Fruit fly (Drosophila melanogaster) S2 (cell line): ENCODE measurements around the gene Abcd1.

Experiments used
- CG8478 ChIP-seq: fragments of >200 bp; optimal IDR thresholded peaks from 2 replicates; lab custom pipeline; 2018
- CTCF ChIP-seq, 2 experiments: fragments of >200 bp; optimal IDR thresholded peaks; 2 replicates each; lab custom pipeline; 2018

The Abcd1 gene

DNA sequence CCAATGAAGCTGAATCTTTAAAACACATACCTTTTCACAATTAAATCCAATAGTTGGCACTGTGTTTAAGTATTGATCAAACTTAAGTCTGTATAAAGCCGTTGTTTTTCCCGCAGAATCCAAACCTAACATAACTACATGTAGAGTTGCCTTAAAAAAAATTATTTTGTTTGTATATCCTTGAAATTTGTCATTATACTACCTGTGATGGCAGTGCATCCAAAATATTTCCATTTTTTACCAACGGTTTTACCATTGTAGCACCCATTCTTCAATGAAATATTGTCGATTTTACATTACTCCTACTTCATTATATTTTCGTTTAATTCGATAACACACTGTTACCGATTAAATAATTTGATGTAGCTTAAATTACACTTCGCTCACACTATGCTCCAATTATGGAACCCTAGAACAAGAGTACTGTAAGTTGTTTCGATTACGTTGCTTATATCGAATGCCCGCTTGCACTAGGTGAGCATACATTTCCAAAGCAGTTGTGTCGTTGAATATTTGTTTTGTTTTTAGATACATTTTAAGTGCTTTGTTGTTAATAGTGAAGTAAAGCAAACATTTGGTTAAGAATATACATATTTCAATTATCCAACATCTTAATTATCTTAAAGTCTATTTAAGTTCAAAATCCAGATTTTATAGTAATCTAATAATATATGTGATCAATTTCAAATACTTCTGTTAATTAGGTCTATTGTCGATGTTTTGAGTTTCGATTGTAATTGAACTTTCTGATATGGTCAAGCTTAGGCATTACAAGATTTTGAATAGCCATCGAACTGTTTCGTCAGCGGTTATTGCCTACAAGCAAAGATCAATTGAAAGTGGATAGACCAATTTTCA lies 14.3 kb downstream of the Abcd1 start, which contains the start of gene Arl4:
Gene Arl4, minus strand, starts transcription at position 328 of the 858 bp plus-strand sequence.
- TF ChIP-seq CTCF (optimal IDR thresholded peaks at IDR 0.05; lab: Kevin White, UChicago) (peak in 1 of 2 experiments; percentile 4), CG8478 (no peak)

dm6 chr4:175245-175644 lies 18.4 kb downstream of the Abcd1 start, which contains the start of gene CG33978:
TSS of gene CG33978 (minus strand) at chr4:175639.
- no peak for TF ChIP-seq CG8478
- no peak for TF ChIP-seq CTCF (optimal IDR thresholded peaks at IDR 0.05; lab: Kevin White, UChicago)

DNA sequence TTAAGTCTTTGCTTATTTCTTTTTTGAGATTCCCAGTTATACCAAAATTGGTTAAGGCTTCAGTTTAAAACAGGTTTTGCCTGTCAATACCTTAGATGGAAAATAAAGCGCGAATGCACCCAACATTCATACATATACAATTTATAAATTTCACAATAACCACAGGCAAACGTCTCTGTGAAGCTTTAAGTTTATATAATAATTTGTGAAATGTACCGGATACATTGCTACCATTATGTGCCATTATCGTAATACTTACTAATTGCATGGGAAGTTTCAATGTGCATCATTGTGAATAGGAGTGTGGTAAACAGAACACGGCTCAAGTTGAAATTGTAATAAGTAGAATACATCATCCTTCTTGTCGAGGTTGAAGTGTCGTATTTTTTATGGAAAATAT lies 19.1 kb downstream of the Abcd1 start:
- TF ChIP-seq CG8478 (no peak), CTCF (optimal IDR thresholded peaks at IDR 0.05; lab: Kevin White, UChicago) (no peak)

DNA sequence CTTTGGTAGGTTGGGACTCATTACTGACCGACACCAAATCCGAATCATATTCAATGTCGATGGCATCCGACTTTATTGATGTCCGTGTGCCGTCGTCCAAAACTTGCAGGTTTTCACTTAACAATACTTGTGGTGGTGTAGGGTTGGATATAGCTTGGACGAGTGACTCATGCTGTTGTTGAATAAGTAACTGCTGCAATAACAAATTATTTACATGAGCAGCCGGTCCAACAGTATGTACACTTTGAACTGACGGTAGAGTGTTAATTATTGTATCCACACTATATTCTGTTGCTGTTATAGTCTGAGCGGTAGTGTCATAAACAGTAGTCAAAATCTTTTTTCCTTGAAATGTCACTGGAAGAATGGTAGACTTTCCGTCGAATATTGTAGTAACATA lies 26.1 kb downstream of the Abcd1 start:
- TF ChIP-seq CTCF (optimal IDR thresholded peaks at IDR 0.05; lab: Kevin White, UChicago) (no peak), CG8478 (no peak)

- TF ChIP-seq CTCF (optimal IDR thresholded peaks at IDR 0.05; lab: Kevin White, UChicago) (no peak), CG8478 (no peak)
Observed at dm6 chr4:165159-165558, 28.5 kb downstream of the Abcd1 start.

DNA sequence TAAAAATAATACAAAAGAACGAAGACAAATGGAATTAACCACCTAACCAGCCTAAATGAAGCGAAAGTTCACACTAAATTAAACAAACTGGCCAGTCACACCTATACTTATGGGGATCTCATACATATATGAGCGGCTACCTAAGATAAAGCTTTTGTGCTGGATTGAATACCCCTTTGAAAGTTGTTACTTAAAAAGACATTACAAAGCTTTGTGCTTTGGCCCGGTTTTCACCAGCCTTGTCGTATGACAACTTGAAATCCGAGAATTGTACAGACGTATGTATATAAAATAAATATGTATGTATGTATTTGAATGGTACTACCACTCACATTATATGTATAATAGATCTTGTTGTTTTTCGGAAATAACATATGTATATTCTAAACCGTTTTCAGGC lies 37.7 kb downstream of the Abcd1 start, which contains the start of gene CG31997:
Gene CG31997, minus strand, starts transcription at position 84 of the 400 bp plus-strand sequence.
- no peak for TF ChIP-seq CG8478
- TF ChIP-seq CTCF (optimal IDR thresholded peaks at IDR 0.05; lab: Kevin White, UChicago): no peak

DNA sequence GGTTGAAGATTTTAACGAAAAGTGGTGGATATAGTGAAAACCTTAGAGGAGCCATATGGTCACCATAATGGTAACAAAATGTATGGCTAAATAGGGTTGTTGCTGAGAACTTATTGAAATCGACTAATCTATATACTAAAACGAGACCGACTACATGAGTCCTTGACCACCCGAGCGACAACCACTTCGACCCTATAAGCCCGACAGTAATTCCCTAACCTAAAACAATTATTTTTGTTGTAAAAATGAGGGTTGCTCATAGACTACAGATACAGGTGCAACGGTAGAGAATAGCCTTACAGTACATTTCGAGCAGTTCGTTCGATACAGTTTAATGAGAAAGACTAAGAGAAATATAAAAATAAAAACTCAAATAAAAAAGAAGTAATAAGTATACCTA lies 43.2 kb downstream of the Abcd1 start, which contains the start of gene CG32006:
Gene CG32006, plus strand, starts transcription at position 312 of the 400 bp plus-strand sequence.
- TF ChIP-seq CG8478 (no peak), CTCF (optimal IDR thresholded peaks at IDR 0.05; lab: Kevin White, UChicago) (no peak)

DNA sequence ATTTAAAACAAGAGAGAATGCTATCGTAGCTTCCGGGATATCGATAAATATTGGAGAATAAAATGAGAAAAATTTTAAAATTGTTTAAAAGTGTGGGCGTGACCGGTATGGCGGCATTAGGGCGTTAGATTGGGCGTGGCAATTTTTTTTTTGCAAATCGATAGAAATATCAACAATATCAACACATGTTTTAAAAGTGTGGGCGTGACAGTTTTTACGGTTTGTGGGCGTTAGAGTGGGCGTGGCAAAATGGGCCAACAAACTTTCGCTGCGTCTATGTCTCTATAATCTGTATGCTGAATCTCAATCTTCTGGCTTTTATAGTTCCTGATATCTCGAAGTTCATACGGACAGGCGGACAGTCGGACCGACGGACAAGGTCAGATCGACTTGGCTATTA lies 44.5 kb downstream of the Abcd1 start:
- TF ChIP-seq CG8478: no peak
- no peak for TF ChIP-seq CTCF (optimal IDR thresholded peaks at IDR 0.05; lab: Kevin White, UChicago)

DNA sequence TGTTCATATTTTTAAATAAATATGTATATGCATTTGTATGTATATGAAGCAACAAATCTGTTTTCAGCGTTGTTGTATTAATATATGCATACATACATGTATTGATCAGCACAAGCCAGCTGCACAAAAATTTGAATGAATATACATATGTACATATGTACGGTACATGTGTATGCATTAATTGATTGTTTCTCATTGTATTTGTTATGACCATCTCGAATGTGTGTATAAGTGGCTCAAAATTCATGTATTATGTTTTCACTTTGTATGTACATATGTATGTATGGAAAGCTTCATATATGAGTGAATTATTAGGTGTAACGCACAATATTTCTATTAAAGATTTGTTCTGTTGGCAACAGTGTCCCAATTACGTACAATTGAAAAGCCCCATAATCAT lies 57.7 kb downstream of the Abcd1 start:
- TF ChIP-seq CG8478 (no peak), CTCF (optimal IDR thresholded peaks at IDR 0.05; lab: Kevin White, UChicago) (no peak)
